Fruit fly (Drosophila melanogaster): ENCODE measurements around the gene tna.

tna gene

DNA sequence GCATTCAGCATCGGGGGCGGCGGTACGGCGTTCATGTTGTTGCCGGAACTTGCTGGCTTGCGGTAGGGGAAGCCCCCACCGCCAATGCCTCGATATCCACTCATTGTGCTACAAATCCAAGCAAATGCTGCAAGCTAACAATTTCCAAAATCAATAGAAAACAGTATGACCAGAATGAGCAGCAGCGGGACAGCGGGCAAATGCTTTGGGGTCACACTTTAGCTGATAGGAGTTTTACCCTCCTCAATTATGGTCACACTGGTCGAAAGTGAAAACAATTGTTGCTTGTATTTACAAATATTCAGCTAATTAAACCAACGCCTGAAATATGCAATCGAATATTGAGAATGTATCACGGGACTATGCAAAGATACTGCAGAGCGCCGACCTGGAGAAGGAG, 43.5 kb downstream of the tna start, which contains the start of the genes CG6418 and Blos4 (continued):
- peak; percentile 0 for TF ChIP-seq CG17829 (tag; optimal IDR thresholded peaks at IDR 0.05)
- TF ChIP-seq odd (GFP tag; optimal IDR thresholded peaks at IDR 0.05), result no peak
- no peak for TF ChIP-seq D (optimal IDR thresholded peaks at IDR 0.05)
- no peak for TF ChIP-seq D (GFP tag; optimal IDR thresholded peaks at IDR 0.05)
- peak; percentile 2 for TF ChIP-seq jumu (GFP tag; optimal IDR thresholded peaks at IDR 0.05)
- TF ChIP-seq YL-1 (GFP tag; optimal IDR thresholded peaks at IDR 0.05), result peak; percentile 39
- TF ChIP-seq CG34224 (GFP tag; IDR thresholded peaks at IDR 0.05; ENCODE audit: partially characterized antibody), result peak; percentile 54; the same call in 2 of the 3 replicates
- TF ChIP-seq Med (GFP tag), result peak; percentile 67
- no peak for TF ChIP-seq psq (GFP tag; optimal IDR thresholded peaks at IDR 0.05)
- peak; percentile 62 for TF ChIP-seq CG13287 (GFP tag; IDR thresholded peaks at IDR 0.05; ENCODE audit: partially characterized antibody)
- TF ChIP-seq Dll (GFP tag; IDR thresholded peaks at IDR 0.05; ENCODE audit: partially characterized antibody), result peak; percentile 47; the same call in 1 of the 4 replicates
- TF ChIP-seq CG6791 (GFP tag; IDR thresholded peaks at IDR 0.05; ENCODE audit: partially characterized antibody), result peak; percentile 70
- peak; percentile 64 for TF ChIP-seq CG12659 (GFP tag; optimal IDR thresholded peaks at IDR 0.05)
- TF ChIP-seq pzg (GFP tag; optimal IDR thresholded peaks at IDR 0.05), result peak; percentile 81
- no peak for TF ChIP-seq gro (GFP tag; optimal IDR thresholded peaks at IDR 0.05)
- TF ChIP-seq Awh (GFP tag; IDR thresholded peaks at IDR 0.05), result 0 out of 2 replicates have a peak, but pooled peaks have one; percentile 7
- peak; percentile 85 for TF ChIP-seq scrt (GFP tag; optimal IDR thresholded peaks at IDR 0.05)
- peak; percentile 100 for TF ChIP-seq CG14710 (tag; optimal IDR thresholded peaks at IDR 0.05)
- 0 out of 3 replicates have a peak, but pooled peaks have one; percentile 8 for TF ChIP-seq row (GFP tag; IDR thresholded peaks at IDR 0.05)
- TF ChIP-seq MESR4 (GFP tag; optimal IDR thresholded peaks at IDR 0.05), result peak; percentile 67
- no peak for TF ChIP-seq CG6683 (GFP tag; optimal IDR thresholded peaks at IDR 0.05)
- TF ChIP-seq gfzf (GFP tag; optimal IDR thresholded peaks at IDR 0.05), result peak; percentile 82
- TF ChIP-seq CG7372 (GFP tag; IDR thresholded peaks at IDR 0.05), result no peak
- peak; percentile 43 for TF ChIP-seq Dref (GFP tag; IDR thresholded peaks at IDR 0.05)
- peak; percentile 97 for TF ChIP-seq MBD-R2 (GFP tag; IDR thresholded peaks at IDR 0.05)
- no peak for TF ChIP-seq CG14667 (GFP tag; IDR thresholded peaks at IDR 0.05)

- TF ChIP-seq YL-1 (GFP tag; optimal IDR thresholded peaks at IDR 0.05) (peak; percentile 6), CG9797 (GFP tag; optimal IDR thresholded peaks at IDR 0.05) (peak; percentile 41), Six4 (GFP tag; optimal IDR thresholded peaks at IDR 0.05) (no peak), CoRest (tag; optimal IDR thresholded peaks at IDR 0.05) (no peak), MESR4 (GFP tag; optimal IDR thresholded peaks at IDR 0.05) (peak; percentile 24), vnd (GFP tag; IDR thresholded peaks at IDR 0.05; ENCODE audit: partially characterized antibody) (no peak), bsh (GFP tag; optimal IDR thresholded peaks at IDR 0.05) (no peak), CG9609 (GFP tag; optimal IDR thresholded peaks at IDR 0.05) (no peak), CG1603 (tag; optimal IDR thresholded peaks at IDR 0.05) (peak; percentile 0), gfzf (GFP tag; optimal IDR thresholded peaks at IDR 0.05) (peak; percentile 81), CG34224 (GFP tag; IDR thresholded peaks at IDR 0.05; ENCODE audit: partially characterized antibody) (no peak; the same call in 2 of the 3 replicates), Trl (optimal IDR thresholded peaks at IDR 0.05) (peak in 1 of 2 experiments; percentile 15), Trl (GFP tag; optimal IDR thresholded peaks at IDR 0.05) (no peak), Rfx (GFP tag; IDR thresholded peaks at IDR 0.05) (no peak), sens (GFP tag) (peak; percentile 62), ash1 (GFP tag; optimal IDR thresholded peaks at IDR 0.05) (no peak), CG10431 (GFP tag; optimal IDR thresholded peaks at IDR 0.05) (no peak), Hey (tag; optimal IDR thresholded peaks at IDR 0.05) (no peak), so (GFP tag; IDR thresholded peaks at IDR 0.05) (no peak), sc (optimal IDR thresholded peaks at IDR 0.05) (no peak), sc (GFP tag; optimal IDR thresholded peaks at IDR 0.05) (no peak), scrt (GFP tag; optimal IDR thresholded peaks at IDR 0.05) (peak; percentile 36), CG16779 (GFP tag; IDR thresholded peaks at IDR 0.05) (no peak), onecut (GFP tag; IDR thresholded peaks at IDR 0.05) (peak; percentile 48), toy (GFP tag; IDR thresholded peaks at IDR 0.05) (no peak), unc-4 (GFP tag; IDR thresholded peaks at IDR 0.05; ENCODE audit: partially characterized antibody) (no peak), E2f2 (GFP tag; IDR thresholded peaks at IDR 0.05) (peak; percentile 95), crc (GFP tag; optimal IDR thresholded peaks at IDR 0.05) (no peak)
Measured at dm6 chr3L:10882336-10883040, 47.2 kb downstream of the tna start, which contains the start of the genes CG6409 and galla-2. CG6409 (minus strand) TSS chr3L:10882386. galla-2 (plus strand) TSS chr3L:10882890.

All from whole organism, embryonic.